Worm (Caenorhabditis elegans) whole organism, L4/young adult: Measurements from ENCODE around the gene fshr-1.

ENCODE experiments used
- W03F9.2 ChIP-seq: fragments of 150-350 bp; optimal IDR thresholded peaks from 2 replicates; lab custom pipeline; 2014; ENCODE audit warnings: missing biosample characterization, missing genetic modification characterization
- dao-5 ChIP-seq: sonication (generic microtip); optimal IDR thresholded peaks from 2 replicates; lab custom pipeline; 2016; ENCODE audit warnings: missing genotype, missing genetic modification characterization, moderate library complexity, missing compliant biosample characterization
- him-1 ChIP-seq: sonication (generic microtip); optimal IDR thresholded peaks from 2 replicates; lab custom pipeline; 2016; ENCODE audit warnings: missing genotype, missing genetic modification reagents, missing genetic modification characterization, missing compliant biosample characterization

- TF ChIP-seq him-1 (tag; lab: Kevin White, UChicago) (no peak), dao-5 (tag; lab: Kevin White, UChicago) (no peak), W03F9.2 (tag; lab: Kevin White, UChicago) (no peak)
These were observed 3.6 kb upstream of the fshr-1 start, which contains the start of gene clp-9 for ce11 chrV:9885918-9886488.
